Worm (Caenorhabditis elegans): ENCODE results near the gene K09H11.11.
A peak's percentile ranks its signal among the peaks of the same experiment; 100 is the strongest.

K09H11.11 gene

DNA sequence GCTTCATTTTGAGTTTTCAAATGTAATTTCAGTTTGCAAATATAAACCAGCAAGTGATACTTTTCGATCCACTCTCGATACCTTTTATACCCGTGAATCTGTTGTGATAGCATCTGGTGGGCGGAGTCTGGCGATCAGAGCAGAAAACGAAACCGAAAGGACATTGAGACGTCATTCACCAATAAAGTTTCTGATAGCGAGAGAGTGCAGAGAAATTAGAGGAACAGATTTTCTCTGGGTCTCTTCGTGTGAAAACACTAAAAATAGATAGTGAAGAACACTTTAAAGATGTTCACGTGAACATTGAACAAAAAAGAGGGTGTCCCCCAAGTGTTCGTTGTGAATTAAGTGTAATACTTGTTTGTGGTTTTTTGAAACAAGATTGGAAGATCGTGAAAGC, 8.7 kb upstream of the K09H11.11 start, which contains the start of gene pgph-3 (continued):
- TF ChIP-seq pqm-1 (tag; optimal IDR thresholded peaks at IDR 0.05) (peak; percentile 59), madf-9 (GFP tag; conservative IDR thresholded peaks at IDR 0.05) (0 out of 2 replicates have a peak, but pooled peaks have one; percentile 16), madf-5 (GFP tag; IDR thresholded peaks at IDR 0.05) (no peak)

DNA sequence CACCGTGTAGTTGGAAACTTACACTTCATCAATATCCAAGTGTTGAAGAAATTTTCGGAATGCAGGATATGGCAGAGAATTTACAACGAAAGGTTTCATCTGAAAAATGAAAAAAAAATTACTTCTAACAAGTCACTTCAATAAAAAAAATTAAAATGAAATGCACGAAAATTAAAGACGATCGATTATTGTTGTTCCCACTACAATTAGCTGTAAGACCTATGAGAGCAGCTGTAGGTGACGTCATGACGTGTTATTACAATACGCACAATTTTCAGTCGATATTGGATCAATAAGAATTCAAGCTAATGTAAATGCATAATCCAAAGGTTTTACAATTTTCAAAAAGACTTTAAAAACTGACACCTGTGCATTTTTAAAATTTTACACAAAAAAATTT, 5.1 kb upstream of the K09H11.11 start, which contains the start of gene C53A3.1:
Gene C53A3.1 (minus strand): TSS at position 101 of the 400 bp plus-strand sequence.
- TF ChIP-seq zfp-3 (GFP tag; conservative IDR thresholded peaks at IDR 0.05), result no peak
- no peak for TF ChIP-seq vab-7 (GFP tag; IDR thresholded peaks at IDR 0.05)
- no peak for TF ChIP-seq dmd-8 (GFP tag; IDR thresholded peaks at IDR 0.05)
- no peak for TF ChIP-seq spr-3 (GFP tag; optimal IDR thresholded peaks at IDR 0.05)
- TF ChIP-seq nhr-48 (tag; optimal IDR thresholded peaks at IDR 0.05), result no peak
- no peak for TF ChIP-seq nhr-237 (tag; optimal IDR thresholded peaks at IDR 0.05)
- TF ChIP-seq hlh-30 (tag; optimal IDR thresholded peaks at IDR 0.05; ENCODE audit: insufficient read depth), result no peak
- no peak for TF ChIP-seq attf-4 (tag; optimal IDR thresholded peaks at IDR 0.05)

DNA sequence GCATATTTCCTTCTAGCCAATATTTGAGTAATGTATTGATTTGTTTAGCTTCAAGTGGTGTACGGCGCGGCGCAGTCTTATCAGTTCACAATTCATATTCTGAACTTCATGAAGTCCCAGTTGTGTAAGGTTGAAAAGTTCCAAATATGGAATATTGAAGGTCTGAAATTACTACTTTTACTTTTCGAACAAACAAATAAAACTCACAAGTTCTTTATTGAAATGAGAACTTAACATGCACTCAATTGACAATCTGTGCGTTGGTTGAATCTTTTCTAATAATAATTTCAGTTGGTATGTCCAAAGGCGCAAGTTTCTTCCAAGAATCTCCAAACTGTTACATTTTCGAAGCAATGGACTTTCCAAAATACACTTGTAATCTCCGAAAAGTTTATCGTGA, 3.7 kb upstream of the K09H11.11 start, which contains the start of gene C53A3.4:
Gene C53A3.4 (minus strand): TSS at position 101 of the 400 bp plus-strand sequence.
- TF ChIP-seq nhr-77 (tag; optimal IDR thresholded peaks at IDR 0.05) (no peak), zip-2 (tag; optimal IDR thresholded peaks at IDR 0.05) (no peak), Y105C5A.15 (GFP tag; IDR thresholded peaks at IDR 0.05) (no peak), nhr-6 (tag; optimal IDR thresholded peaks at IDR 0.05) (no peak), lin-15B (tag; optimal IDR thresholded peaks at IDR 0.05) (no peak), gei-8 (GFP tag; optimal IDR thresholded peaks at IDR 0.05) (no peak), F44E2.7 (GFP tag; IDR thresholded peaks at IDR 0.05) (no peak), nhr-102 (tag; optimal IDR thresholded peaks at IDR 0.05) (no peak), T26A8.4 (GFP tag; IDR thresholded peaks at IDR 0.05) (no peak), arid-1 (GFP tag; conservative IDR thresholded peaks at IDR 0.05) (no peak), unc-62 (GFP tag; optimal IDR thresholded peaks at IDR 0.05 in 1 of 2) (no peak), unc-62 (tag; optimal IDR thresholded peaks at IDR 0.05) (no peak)

DNA sequence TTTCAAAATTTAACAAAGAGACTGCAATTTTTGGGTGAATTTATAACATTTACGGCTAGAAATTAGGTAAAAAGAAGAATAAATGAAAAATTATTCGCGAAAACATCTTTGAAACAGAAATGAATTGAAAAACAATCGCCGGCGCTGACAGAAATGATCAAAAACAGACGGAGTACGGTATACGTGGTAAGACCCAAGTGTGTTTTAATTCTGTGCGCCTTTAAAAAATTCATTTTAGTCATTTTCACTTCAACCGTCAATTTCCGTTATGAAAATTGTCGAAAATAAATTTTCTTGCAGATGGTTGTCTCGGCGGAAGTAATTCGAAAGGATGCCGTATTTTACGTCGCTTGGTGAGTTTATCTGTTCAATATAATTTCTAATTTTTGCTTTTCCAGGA, 1.1 kb upstream of the K09H11.11 start, which contains the start of gene C53A3.3:
Gene C53A3.3 (plus strand): TSS at position 301 of the 400 bp plus-strand sequence.
- TF ChIP-seq nhr-10 (tag; optimal IDR thresholded peaks at IDR 0.05) (no peak), nhr-237 (tag; optimal IDR thresholded peaks at IDR 0.05) (no peak), egl-43 (GFP tag; IDR thresholded peaks at IDR 0.05) (no peak), jun-1 (tag; optimal IDR thresholded peaks at IDR 0.05) (no peak), ces-1 (GFP tag; optimal IDR thresholded peaks at IDR 0.05) (no peak), R02D3.7 (tag; optimal IDR thresholded peaks at IDR 0.05) (no peak), F10B5.3 (tag; optimal IDR thresholded peaks at IDR 0.05) (no peak), ceh-44 (GFP tag; IDR thresholded peaks at IDR 0.05) (no peak), hlh-30 (tag; optimal IDR thresholded peaks at IDR 0.05; ENCODE audit: insufficient read depth) (no peak), ztf-7 (tag; optimal IDR thresholded peaks at IDR 0.05) (no peak), zip-11 (GFP tag; IDR thresholded peaks at IDR 0.05) (no peak), set-16 (GFP tag; IDR thresholded peaks at IDR 0.05) (no peak)

DNA sequence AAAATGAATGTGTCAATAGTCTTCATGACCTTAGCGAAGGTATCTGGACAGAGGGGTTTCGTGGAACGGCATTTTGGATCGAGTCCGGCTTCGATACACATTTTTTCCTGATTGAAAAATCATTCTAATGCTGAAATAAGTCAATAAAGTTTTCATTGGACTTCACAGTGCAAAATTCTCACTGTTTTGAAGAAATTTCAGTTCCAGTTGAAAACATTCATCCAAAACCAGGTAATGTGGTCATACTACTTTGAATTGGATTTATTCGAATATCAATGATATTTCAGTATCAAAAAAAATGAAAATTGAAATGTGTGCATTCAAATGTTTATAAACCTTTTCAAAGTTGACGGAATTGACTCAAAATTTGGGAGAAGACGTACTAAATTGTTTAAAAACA, 1.6 kb downstream of the K09H11.11 start, which contains the start of gene pgph-1:
Gene pgph-1 (minus strand): TSS at position 101 of the 400 bp plus-strand sequence.
- TF ChIP-seq hmg-1.1 (GFP tag; IDR thresholded peaks at IDR 0.05) (no peak), lir-3 (tag; optimal IDR thresholded peaks at IDR 0.05) (no peak), madf-5 (GFP tag; IDR thresholded peaks at IDR 0.05) (no peak), nhr-25 (tag; optimal IDR thresholded peaks at IDR 0.05; ENCODE audit: borderline replicate concordance, insufficient read depth) (no peak)
